Fruit fly (Drosophila melanogaster): ENCODE results near the gene LysE.
A peak's percentile ranks its signal among the peaks of the same experiment; 100 is the strongest.

Gene LysE

dm6 chr3L:1166266-1166665 lies 46.4 kb upstream of the LysE start (continued):
- TF ChIP-seq sob (GFP tag; IDR thresholded peaks at IDR 0.05) (peak; percentile 50; the same call in 1 of the 2 replicates), cwo (GFP tag; optimal IDR thresholded peaks at IDR 0.05) (no peak), CG13775 (GFP tag; optimal IDR thresholded peaks at IDR 0.05) (no peak), CG17385 (GFP tag; optimal IDR thresholded peaks at IDR 0.05) (peak; percentile 59), CG32772 (GFP tag; IDR thresholded peaks at IDR 0.05) (no peak), Rfx (GFP tag; IDR thresholded peaks at IDR 0.05) (no peak), knrl (GFP tag; IDR thresholded peaks at IDR 0.05; ENCODE audit: partially characterized antibody) (no peak), zfh2 (GFP tag; optimal IDR thresholded peaks at IDR 0.05) (no peak), chif (GFP tag; optimal IDR thresholded peaks at IDR 0.05) (peak in 1 of 2 experiments; percentile 6), yki (optimal IDR thresholded peaks at IDR 0.05) (no peak), CG9609 (GFP tag; optimal IDR thresholded peaks at IDR 0.05) (no peak), Six4 (GFP tag; optimal IDR thresholded peaks at IDR 0.05) (no peak), CG4707 (GFP tag; optimal IDR thresholded peaks at IDR 0.05) (peak; percentile 81), CG4854 (GFP tag; optimal IDR thresholded peaks at IDR 0.05) (no peak), CG4730 (GFP tag; IDR thresholded peaks at IDR 0.05) (no peak), gfzf (GFP tag; optimal IDR thresholded peaks at IDR 0.05) (no peak), ara (GFP tag; IDR thresholded peaks at IDR 0.05) (peak; percentile 84), CG12219 (GFP tag; optimal IDR thresholded peaks at IDR 0.05) (peak; percentile 52), chm (GFP tag; IDR thresholded peaks at IDR 0.05) (peak; percentile 63; the same call in 1 of the 2 replicates), HLH54F (GFP tag; optimal IDR thresholded peaks at IDR 0.05) (no peak), CG2678 (tag; optimal IDR thresholded peaks at IDR 0.05) (peak; percentile 72), Dp (GFP tag; optimal IDR thresholded peaks at IDR 0.05) (no peak)

dm6 chr3L:1166945-1167913 lies 45.4 kb upstream of the LysE start:
- TF ChIP-seq Dref (GFP tag; IDR thresholded peaks at IDR 0.05) (no peak), pnt (GFP tag; optimal IDR thresholded peaks at IDR 0.05) (no peak), CG12942 (GFP tag; optimal IDR thresholded peaks at IDR 0.05) (no peak), mirr (GFP tag; optimal IDR thresholded peaks at IDR 0.05) (no peak), ind (GFP tag; optimal IDR thresholded peaks at IDR 0.05) (no peak), pum (GFP tag; optimal IDR thresholded peaks at IDR 0.05) (peak; percentile 53), stc (GFP tag; IDR thresholded peaks at IDR 0.05) (no peak), Hey (tag; optimal IDR thresholded peaks at IDR 0.05) (no peak), CG7987 (GFP tag; optimal IDR thresholded peaks at IDR 0.05) (no peak), phol (tag; optimal IDR thresholded peaks at IDR 0.05) (peak; percentile 48), HLH3B (GFP tag; IDR thresholded peaks at IDR 0.05) (peak; percentile 46; the same call in 1 of the 2 replicates), crc (GFP tag; optimal IDR thresholded peaks at IDR 0.05) (peak; percentile 31), sna (GFP tag; IDR thresholded peaks at IDR 0.05; ENCODE audit: partially characterized antibody) (no peak), vfl (GFP tag; optimal IDR thresholded peaks at IDR 0.05) (no peak), psq (GFP tag; optimal IDR thresholded peaks at IDR 0.05) (peak; percentile 64), gsb-n (tag; optimal IDR thresholded peaks at IDR 0.05) (peak; percentile 56), Six4 (GFP tag; optimal IDR thresholded peaks at IDR 0.05) (no peak), dmrt11E (tag; optimal IDR thresholded peaks at IDR 0.05) (peak; percentile 64), fd64A (GFP tag; optimal IDR thresholded peaks at IDR 0.05) (peak; percentile 42), CG11504 (tag; optimal IDR thresholded peaks at IDR 0.05) (peak; percentile 33), stwl (tag; optimal IDR thresholded peaks at IDR 0.05) (peak; percentile 2), zfh1 (GFP tag; IDR thresholded peaks at IDR 0.05) (peak; percentile 73), CG30431 (GFP tag; optimal IDR thresholded peaks at IDR 0.05) (no peak), CG7839 (tag; optimal IDR thresholded peaks at IDR 0.05) (peak; percentile 28), sqz (GFP tag; optimal IDR thresholded peaks at IDR 0.05) (peak; percentile 48), CTCF (GFP tag; optimal IDR thresholded peaks at IDR 0.05) (no peak), CG10209 (GFP tag; optimal IDR thresholded peaks at IDR 0.05) (no peak), fd102C (GFP tag; optimal IDR thresholded peaks at IDR 0.05) (no peak), CG8388 (GFP tag; optimal IDR thresholded peaks at IDR 0.05) (peak; percentile 38)
